Worm (Caenorhabditis elegans) whole organism, late embryonic: ENCODE measurements around the gene C17B7.15.

ENCODE experiments used
- F13H6.1 ChIP-seq: sonication (generic microtip); optimal IDR thresholded peaks from 2 replicates; lab custom pipeline; 2016; ENCODE audit warnings: missing genetic modification characterization, missing compliant biosample characterization
- ceh-48 ChIP-seq: sonication (generic microtip); optimal IDR thresholded peaks from 2 replicates; lab custom pipeline; 2016; ENCODE audit warnings: missing genetic modification characterization, inconsistent platforms, missing compliant biosample characterization
- dve-1 ChIP-seq: sonication (generic microtip); optimal IDR thresholded peaks from 2 replicates; lab custom pipeline; 2017; ENCODE audit warnings: antibody characterized with exemption, mild to moderate bottlenecking, missing genetic modification characterization, missing compliant biosample characterization
- eyg-1 ChIP-seq: sonication (generic microtip); optimal IDR thresholded peaks from 2 replicates; lab custom pipeline; 2016; ENCODE audit warnings: missing genotype, missing genetic modification characterization, missing compliant biosample characterization
- fkh-10 ChIP-seq: fragments of 150-350 bp; optimal IDR thresholded peaks from 2 replicates; lab custom pipeline; 2014; ENCODE audit warnings: missing biosample characterization, missing genetic modification reagents, missing genetic modification characterization
- fkh-6 ChIP-seq: sonication (generic microtip); optimal IDR thresholded peaks from 2 replicates; lab custom pipeline; 2016; ENCODE audit warnings: missing genetic modification characterization, missing compliant biosample characterization
- hlh-15 ChIP-seq: sonication (generic microtip); optimal IDR thresholded peaks from 2 replicates; lab custom pipeline; 2016; ENCODE audit warnings: missing genetic modification characterization, missing compliant biosample characterization
- hlh-8 ChIP-seq: sonication (generic microtip); optimal IDR thresholded peaks from 2 replicates; lab custom pipeline; 2016; ENCODE audit warnings: missing genotype, missing genetic modification characterization, missing compliant biosample characterization
- nfya-1 ChIP-seq: sonication (generic microtip); optimal IDR thresholded peaks from 2 replicates; lab custom pipeline; 2017; ENCODE audit warnings: missing genetic modification characterization, mild to moderate bottlenecking, missing compliant biosample characterization, antibody characterized with exemption, moderate library complexity
- pag-3 ChIP-seq: sonication (generic microtip); optimal IDR thresholded peaks from 2 replicates; lab custom pipeline; 2016; ENCODE audit warnings: missing compliant biosample characterization, missing genetic modification characterization, borderline replicate concordance
- pha-4 ChIP-seq: fragments of 150-350 bp; optimal IDR thresholded peaks from 2 replicates; lab custom pipeline; 2018; ENCODE audit warnings: missing biosample characterization, missing genetic modification reagents, missing genetic modification characterization
- pqm-1 ChIP-seq: sonication (generic microtip); optimal IDR thresholded peaks from 2 replicates; lab custom pipeline; 2016; ENCODE audit warnings: missing genetic modification characterization, missing compliant biosample characterization
- tbx-2 ChIP-seq: sonication (generic microtip); optimal IDR thresholded peaks from 2 replicates; lab custom pipeline; 2016; ENCODE audit warnings: missing genetic modification characterization, missing compliant biosample characterization
- zip-5 ChIP-seq: sonication (generic microtip); optimal IDR thresholded peaks from 2 replicates; lab custom pipeline; 2016; ENCODE audit warnings: missing genetic modification characterization, missing compliant biosample characterization

- no peak for TF ChIP-seq pha-4 (tag; lab: Kevin White, UChicago)
- no peak for TF ChIP-seq fkh-6
- no peak for TF ChIP-seq nfya-1 (tag; lab: Kevin White, UChicago)
- no peak for TF ChIP-seq hlh-8 (tag; lab: Kevin White, UChicago)
- no peak for TF ChIP-seq dve-1 (tag; lab: Kevin White, UChicago)
- TF ChIP-seq eyg-1 (tag; lab: Kevin White, UChicago), result no peak
- TF ChIP-seq pag-3 (tag; lab: Kevin White, UChicago), result no peak
- no peak for TF ChIP-seq zip-5 (tag; lab: Kevin White, UChicago)
- no peak for TF ChIP-seq tbx-2
- no peak for TF ChIP-seq fkh-10 (GFP tag; lab: Kevin White, UChicago)
- TF ChIP-seq pqm-1 (tag; lab: Kevin White, UChicago), result no peak
- TF ChIP-seq ceh-48 (tag; lab: Kevin White, UChicago), result no peak
- no peak for TF ChIP-seq F13H6.1 (tag; lab: Kevin White, UChicago)
- no peak for TF ChIP-seq hlh-15 (tag; lab: Kevin White, UChicago)
These were observed 48.3 kb downstream of the C17B7.15 start, which contains the start of gene T20D4.11 for ce11 chrV:3398314-3398713.
